Worm (Caenorhabditis elegans) whole organism, midembryonic: ENCODE data around the gene F41C3.11.

ENCODE experiments used
- T22C8.4 ChIP-seq: fragments of 200-800 bp; sonication (Bioruptor generic); IDR thresholded peaks from 2 replicates; pipeline ENCODE4 v1.3.6; 2022; ENCODE audit warnings: missing genetic modification characterization, missing compliant biosample characterization
- cog-1 ChIP-seq: sonication (generic microtip); optimal IDR thresholded peaks from 2 replicates; lab custom pipeline; 2016; ENCODE audit warnings: missing genetic modification characterization, missing compliant biosample characterization
- flt-1 ChIP-seq: fragments of 200-800 bp; sonication (Bioruptor generic); IDR thresholded peaks from 2 replicates; pipeline ENCODE4 v1.3.6; 2022; ENCODE audit warnings: missing genetic modification characterization, missing compliant biosample characterization
- klf-2 ChIP-seq: fragments of 200-800 bp; sonication (Bioruptor generic); conservative IDR thresholded peaks from 2 replicates; pipeline ENCODE4 v1.3.6; 2022; ENCODE audit warnings: missing genetic modification reagents, missing genetic modification characterization, missing compliant biosample characterization
- med-1 ChIP-seq: sonication (generic microtip); optimal IDR thresholded peaks from 2 replicates; lab custom pipeline; 2017; ENCODE audit warnings: missing genetic modification characterization, mild to moderate bottlenecking, missing compliant biosample characterization, antibody characterized with exemption, missing genetic modification reagents; ENCODE audit not compliant: insufficient read depth
- ref-1 ChIP-seq: fragments of 200-800 bp; sonication (Bioruptor generic); conservative IDR thresholded peaks from 2 replicates; pipeline ENCODE4 v1.3.6; 2022; ENCODE audit warnings: missing genetic modification reagents, missing genetic modification characterization, missing compliant biosample characterization
- tab-1 ChIP-seq: fragments of 200-800 bp; sonication (Bioruptor generic); IDR thresholded peaks from 2 replicates; pipeline ENCODE4 v1.3.6; 2022; ENCODE audit warnings: missing genetic modification characterization, missing compliant biosample characterization
- ztf-23 ChIP-seq: fragments of 200-800 bp; sonication (Bioruptor generic); IDR thresholded peaks from 2 replicates; pipeline ENCODE4 v1.3.6; 2022; ENCODE audit warnings: missing genetic modification reagents, missing genetic modification characterization, missing compliant biosample characterization
- ztf-29 ChIP-seq: fragments of 200-800 bp; sonication (Bioruptor generic); IDR thresholded peaks from 2 replicates; pipeline ENCODE4 v1.3.6; 2022; ENCODE audit warnings: missing genetic modification reagents, missing genetic modification characterization, missing compliant biosample characterization

F41C3.11 gene

ce11 chrII:4749581-4749980 is 15.8 kb upstream of the F41C3.11 start, which contains the start of gene F41C3.2:
F41C3.2 (plus strand) TSS chrII:4749968.
- TF ChIP-seq flt-1 (GFP tag; lab: Robert Waterston, UW), result no peak
- TF ChIP-seq ref-1, result no peak
- TF ChIP-seq cog-1 (tag; lab: Kevin White, UChicago), result no peak
- TF ChIP-seq med-1 (GFP tag; lab: Kevin White, UChicago), result no peak
- TF ChIP-seq ztf-23 (GFP tag; lab: Robert Waterston, UW), result no peak
- TF ChIP-seq T22C8.4 (GFP tag; lab: Robert Waterston, UW), result no peak
- no peak for TF ChIP-seq tab-1 (GFP tag; lab: Robert Waterston, UW)
- TF ChIP-seq ztf-29 (GFP tag; lab: Robert Waterston, UW), result no peak
- no peak for TF ChIP-seq klf-2 (GFP tag; lab: Robert Waterston, UW)

DNA sequence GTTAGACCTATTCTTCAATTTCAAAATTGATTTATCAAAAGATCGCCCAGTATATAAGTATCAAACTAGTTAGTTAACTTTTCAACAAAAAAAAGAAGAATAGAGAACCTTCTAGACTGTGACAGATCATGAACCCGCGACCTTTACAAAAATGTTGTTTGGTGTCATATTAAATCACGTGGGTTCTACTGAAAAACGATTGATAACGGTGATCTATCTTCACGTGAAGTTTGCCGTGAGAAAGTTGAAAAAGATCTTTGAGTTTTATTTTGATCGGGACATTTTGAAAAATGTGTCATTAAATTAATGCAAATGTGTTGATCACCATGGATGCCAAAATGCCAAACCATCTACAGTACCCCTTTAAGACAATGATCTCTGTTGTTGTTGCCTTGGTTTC is 14.6 kb upstream of the F41C3.11 start:
- TF ChIP-seq T22C8.4 (GFP tag; lab: Robert Waterston, UW), result no peak
- TF ChIP-seq klf-2 (GFP tag; lab: Robert Waterston, UW), result no peak
- no peak for TF ChIP-seq ztf-29 (GFP tag; lab: Robert Waterston, UW)
- no peak for TF ChIP-seq med-1 (GFP tag; lab: Kevin White, UChicago)
- TF ChIP-seq cog-1 (tag; lab: Kevin White, UChicago), result no peak
- TF ChIP-seq ztf-23 (GFP tag; lab: Robert Waterston, UW), result no peak
- TF ChIP-seq ref-1, result no peak
- no peak for TF ChIP-seq flt-1 (GFP tag; lab: Robert Waterston, UW)
- no peak for TF ChIP-seq tab-1 (GFP tag; lab: Robert Waterston, UW)

- no peak for TF ChIP-seq ref-1
- TF ChIP-seq klf-2 (GFP tag; lab: Robert Waterston, UW), result no peak
- TF ChIP-seq ztf-23 (GFP tag; lab: Robert Waterston, UW), result no peak
- TF ChIP-seq cog-1 (tag; lab: Kevin White, UChicago), result no peak
- TF ChIP-seq flt-1 (GFP tag; lab: Robert Waterston, UW), result no peak
- TF ChIP-seq ztf-29 (GFP tag; lab: Robert Waterston, UW), result no peak
- no peak for TF ChIP-seq tab-1 (GFP tag; lab: Robert Waterston, UW)
- TF ChIP-seq T22C8.4 (GFP tag; lab: Robert Waterston, UW), result no peak
- TF ChIP-seq med-1 (GFP tag; lab: Kevin White, UChicago), result no peak
Measured at ce11 chrII:4747697-4748096, 13.9 kb upstream of the F41C3.11 start.

- TF ChIP-seq cog-1 (tag; lab: Kevin White, UChicago), result no peak
- TF ChIP-seq klf-2 (GFP tag; lab: Robert Waterston, UW), result no peak
Measured at ce11 chrII:4747063-4747462, 13.3 kb upstream of the F41C3.11 start.

ce11 chrII:4745281-4745680 is 11.5 kb upstream of the F41C3.11 start:
- TF ChIP-seq ztf-23 (GFP tag; lab: Robert Waterston, UW) (no peak), ztf-29 (GFP tag; lab: Robert Waterston, UW) (no peak), T22C8.4 (GFP tag; lab: Robert Waterston, UW) (no peak), tab-1 (GFP tag; lab: Robert Waterston, UW) (no peak), cog-1 (tag; lab: Kevin White, UChicago) (no peak), flt-1 (GFP tag; lab: Robert Waterston, UW) (no peak), ref-1 (no peak), klf-2 (GFP tag; lab: Robert Waterston, UW) (no peak), med-1 (GFP tag; lab: Kevin White, UChicago) (no peak)

ce11 chrII:4741527-4742187 is 7.9 kb upstream of the F41C3.11 start, which contains the start of gene acs-11:
acs-11 (plus strand) TSS chrII:4742137.
- TF ChIP-seq ztf-29 (GFP tag; lab: Robert Waterston, UW) (no peak), ztf-23 (GFP tag; lab: Robert Waterston, UW) (no peak), tab-1 (GFP tag; lab: Robert Waterston, UW) (no peak), flt-1 (GFP tag; lab: Robert Waterston, UW) (no peak), klf-2 (GFP tag; lab: Robert Waterston, UW) (no peak), med-1 (GFP tag; lab: Kevin White, UChicago) (no peak), ref-1 (no peak), cog-1 (tag; lab: Kevin White, UChicago) (no peak), T22C8.4 (GFP tag; lab: Robert Waterston, UW) (no peak)

DNA sequence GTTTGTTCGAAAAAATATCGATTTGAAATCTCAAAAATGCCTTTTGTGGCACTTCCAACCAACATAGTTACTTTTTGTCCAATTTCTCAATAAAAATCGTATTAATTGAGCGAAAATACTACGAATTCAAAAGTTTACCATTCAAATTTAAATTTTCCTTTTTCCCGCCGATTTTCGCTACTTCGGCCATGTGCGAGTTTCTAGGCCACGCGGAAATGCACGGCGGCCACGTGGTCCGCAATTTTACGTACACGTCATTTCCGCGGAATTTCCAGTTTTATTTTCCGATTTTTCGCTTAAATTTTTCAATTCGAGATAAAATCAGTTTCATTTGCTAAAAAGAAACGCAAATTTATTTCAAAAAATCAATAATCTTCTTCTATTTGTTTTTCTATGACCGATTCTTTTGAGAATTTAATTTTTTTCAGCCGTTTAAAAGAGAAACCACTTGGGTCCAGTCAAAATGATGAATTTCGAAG is 6.3 kb upstream of the F41C3.11 start, which contains the start of gene eas-1:
eas-1 (plus strand) TSS at position 429 of the 479 bp plus-strand sequence.
- TF ChIP-seq ztf-23 (GFP tag; lab: Robert Waterston, UW) (no peak), tab-1 (GFP tag; lab: Robert Waterston, UW) (peak; percentile 21; the same call in 1 of the 2 replicates), klf-2 (GFP tag; lab: Robert Waterston, UW) (peak; percentile 62; the same call in 1 of the 2 replicates), flt-1 (GFP tag; lab: Robert Waterston, UW) (peak; percentile 68)

- TF ChIP-seq tab-1 (GFP tag; lab: Robert Waterston, UW), result no peak
- TF ChIP-seq cog-1 (tag; lab: Kevin White, UChicago), result no peak
- no peak for TF ChIP-seq T22C8.4 (GFP tag; lab: Robert Waterston, UW)
- TF ChIP-seq ztf-29 (GFP tag; lab: Robert Waterston, UW), result no peak
- TF ChIP-seq flt-1 (GFP tag; lab: Robert Waterston, UW), result no peak
Measured at ce11 chrII:4737348-4737747, 3.6 kb upstream of the F41C3.11 start, which contains the start of gene ctsa-1.1. ctsa-1.1 (plus strand) TSS chrII:4737648.

- TF ChIP-seq ztf-29 (GFP tag; lab: Robert Waterston, UW) (no peak), klf-2 (GFP tag; lab: Robert Waterston, UW) (no peak), med-1 (GFP tag; lab: Kevin White, UChicago) (no peak), ztf-23 (GFP tag; lab: Robert Waterston, UW) (no peak), ref-1 (no peak), cog-1 (tag; lab: Kevin White, UChicago) (no peak), tab-1 (GFP tag; lab: Robert Waterston, UW) (no peak), T22C8.4 (GFP tag; lab: Robert Waterston, UW) (no peak), flt-1 (GFP tag; lab: Robert Waterston, UW) (no peak)
Measured at ce11 chrII:4736585-4736984, 2.8 kb upstream of the F41C3.11 start.
